Fruit fly (Drosophila melanogaster): ENCODE measurements around the gene tmod.

DNA sequence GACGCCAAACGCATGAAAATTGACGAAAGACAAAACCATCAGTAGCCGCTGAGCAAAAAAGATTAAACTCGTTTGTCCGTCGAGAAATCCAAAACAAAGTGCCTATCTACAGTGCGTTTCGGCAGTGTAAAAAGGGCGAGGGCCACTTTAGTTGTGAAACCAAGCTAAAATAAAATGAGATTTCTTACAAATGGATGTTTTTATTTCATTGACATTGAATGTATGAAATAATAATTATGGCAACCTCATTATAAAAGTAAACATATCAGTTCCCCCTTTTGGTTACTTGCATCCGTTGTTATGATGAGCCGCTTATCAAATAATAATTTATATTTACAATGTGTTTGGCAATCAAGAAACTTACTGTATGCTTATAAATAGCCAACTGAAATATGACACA lies 32.1 kb downstream of the tmod start:
- no peak for TF ChIP-seq psq (optimal IDR thresholded peaks at IDR 0.05)
- no peak for TF ChIP-seq Myc (optimal IDR thresholded peaks at IDR 0.05)
- TF ChIP-seq insv (optimal IDR thresholded peaks at IDR 0.05), result no peak
